Fruit fly (Drosophila melanogaster) ovary, adult (tissue): ENCODE data around the gene hook.

Experiments used
- CG17801 ChIP-seq: fragments of 200-800 bp; optimal IDR thresholded peaks from 2 replicates; lab custom pipeline; 2019; ENCODE audit warnings: missing biosample characterization, mild to moderate bottlenecking, missing genetic modification characterization, moderate library complexity; ENCODE audit not compliant: partially characterized antibody

The hook gene

dm6 chr2L:19019160-19019592 lies 14.1 kb downstream of the hook start:
- no peak for TF ChIP-seq CG17801 (GFP tag; lab: Kevin White, UChicago)

- no peak for TF ChIP-seq CG17801 (GFP tag; lab: Kevin White, UChicago)
Measured at dm6 chr2L:19018266-19018665, 15.0 kb downstream of the hook start.

dm6 chr2L:19017060-19017459 lies 16.2 kb downstream of the hook start:
- no peak for TF ChIP-seq CG17801 (GFP tag; lab: Kevin White, UChicago)

dm6 chr2L:19015628-19016027 lies 17.7 kb downstream of the hook start:
- TF ChIP-seq CG17801 (GFP tag; lab: Kevin White, UChicago) = no peak

dm6 chr2L:19014881-19015366 lies 18.4 kb downstream of the hook start:
- TF ChIP-seq CG17801 (GFP tag; lab: Kevin White, UChicago) = no peak

- TF ChIP-seq CG17801 (GFP tag; lab: Kevin White, UChicago) = no peak
Measured at dm6 chr2L:19014032-19014880, 19.0 kb downstream of the hook start.

dm6 chr2L:19012776-19013328 lies 20.4 kb downstream of the hook start:
- TF ChIP-seq CG17801 (GFP tag; lab: Kevin White, UChicago) = no peak

- no peak for TF ChIP-seq CG17801 (GFP tag; lab: Kevin White, UChicago)
Measured at dm6 chr2L:19011895-19012645, 21.2 kb downstream of the hook start.

- TF ChIP-seq CG17801 (GFP tag; lab: Kevin White, UChicago) = no peak
Measured at dm6 chr2L:19010566-19010965, 22.7 kb downstream of the hook start, which contains the start of gene robl37BC. robl37BC (plus strand) TSS chr2L:19010866.

dm6 chr2L:19010037-19010436 lies 23.3 kb downstream of the hook start:
- TF ChIP-seq CG17801 (GFP tag; lab: Kevin White, UChicago) = no peak

dm6 chr2L:19009130-19009529 lies 24.2 kb downstream of the hook start, which contains the start of gene RpL30:
RpL30 (minus strand) TSS chr2L:19009306.
- peak; percentile 85 for TF ChIP-seq CG17801 (GFP tag; lab: Kevin White, UChicago)

dm6 chr2L:19002959-19003371 lies 30.3 kb downstream of the hook start, which contains the start of gene CG31793:
CG31793 (plus strand) TSS chr2L:19003367.
- TF ChIP-seq CG17801 (GFP tag; lab: Kevin White, UChicago) = peak; percentile 73

- no peak for TF ChIP-seq CG17801 (GFP tag; lab: Kevin White, UChicago)
Measured at dm6 chr2L:19002468-19002867, 30.8 kb downstream of the hook start.

dm6 chr2L:18997148-18997547 lies 36.1 kb downstream of the hook start, which contains the start of gene CG31792:
CG31792 (plus strand) TSS chr2L:18997448.
- TF ChIP-seq CG17801 (GFP tag; lab: Kevin White, UChicago) = no peak
